Worm (Caenorhabditis elegans) whole organism, L4 larva: ENCODE data around the gene B0464.9.

Experiments used
- F10B5.3 ChIP-seq: sonication (generic microtip); optimal IDR thresholded peaks from 2 replicates; lab custom pipeline; 2016; ENCODE audit warnings: mild to moderate bottlenecking, missing genetic modification characterization, missing compliant biosample characterization
- F26F4.8 ChIP-seq: fragments of 200-800 bp; sonication (Bioruptor generic); conservative IDR thresholded peaks from 2 replicates; pipeline ENCODE4 v1.3.6; 2022; ENCODE audit warnings: missing genetic modification characterization, missing compliant biosample characterization
- F44E2.7 ChIP-seq: fragments of 200-800 bp; sonication (Bioruptor generic); IDR thresholded peaks from 2 replicates; pipeline ENCODE4 v2.1.2; 2022; ENCODE audit warnings: missing genetic modification characterization, missing compliant biosample characterization
- Y105C5A.15 ChIP-seq: fragments of 200-800 bp; sonication (Bioruptor generic); IDR thresholded peaks from 2 replicates; pipeline ENCODE4 v1.3.6; 2022; ENCODE audit warnings: missing genetic modification characterization, missing compliant biosample characterization
- Y5F2A.4 ChIP-seq: fragments of 200-800 bp; sonication (Bioruptor generic); optimal IDR thresholded peaks from 2 replicates; lab custom pipeline; 2018; ENCODE audit warnings: mild to moderate bottlenecking, missing genetic modification characterization, missing compliant biosample characterization
- ZK546.5 ChIP-seq, 2 experiments: sonication (generic microtip); optimal IDR thresholded peaks; 2 replicates each; lab custom pipeline; 2017; ENCODE audit warnings: missing biosample characterization in 2 of 2, missing genetic modification characterization in 2 of 2
- aha-1 ChIP-seq: fragments of 150-350 bp; peaks from one replicate; lab custom pipeline; 2014; ENCODE audit warnings: missing biosample characterization, missing genetic modification characterization
- ama-1 ChIP-seq: fragments of 150-350 bp; optimal IDR thresholded peaks from 2 replicates; lab custom pipeline; 2014; ENCODE audit warnings: inconsistent platforms, mixed read lengths
- arid-1 ChIP-seq: fragments of 200-800 bp; sonication (Bioruptor generic); conservative IDR thresholded peaks from 2 replicates; pipeline ENCODE4 v1.3.6; 2022; ENCODE audit warnings: missing genetic modification reagents, missing genetic modification characterization, missing compliant biosample characterization
- ceh-28 ChIP-seq: fragments of 150-350 bp; optimal IDR thresholded peaks from 2 replicates; lab custom pipeline; 2014; ENCODE audit warnings: missing biosample characterization, missing genetic modification reagents, missing genetic modification characterization
- ceh-32 ChIP-seq: sonication (generic microtip); optimal IDR thresholded peaks from 2 replicates; lab custom pipeline; 2016; ENCODE audit warnings: mild to moderate bottlenecking, missing genetic modification characterization, missing compliant biosample characterization; ENCODE audit not compliant: poor library complexity
- ceh-44 ChIP-seq: fragments of 200-800 bp; sonication (Bioruptor generic); IDR thresholded peaks from 2 replicates; pipeline ENCODE4 v1.3.6; 2022; ENCODE audit warnings: missing genetic modification reagents, missing genetic modification characterization, missing compliant biosample characterization
- ces-1 ChIP-seq: fragments of 150-350 bp; sonication (generic microtip); optimal IDR thresholded peaks from 4 replicates; lab custom pipeline; 2014; ENCODE audit warnings: missing biosample characterization, missing genetic modification reagents, missing genetic modification characterization
- ctbp-1 ChIP-seq: fragments of 200-800 bp; sonication (Bioruptor generic); IDR thresholded peaks from 2 replicates; pipeline ENCODE4 v1.3.6; 2022; ENCODE audit warnings: missing genetic modification reagents, missing genetic modification characterization, missing compliant biosample characterization
- daf-12 ChIP-seq: fragments of 150-350 bp; optimal IDR thresholded peaks from 2 replicates; lab custom pipeline; 2014; ENCODE audit warnings: missing biosample characterization, missing genetic modification reagents, missing genetic modification characterization
- daf-16 ChIP-seq, 3 experiments: sonication (generic microtip); optimal IDR thresholded peaks; 2 replicates each; lab custom pipeline; 2016 to 2017; ENCODE audit warnings: missing genetic modification characterization in 3 of 3, missing genetic modification reagents in 3 of 3, mild to moderate bottlenecking in 2 of 3, missing compliant biosample characterization in 2 of 3, missing biosample characterization in 1 of 3, moderate library complexity in 1 of 3
- dmd-6 ChIP-seq: fragments of 200-800 bp; sonication (Bioruptor generic); IDR thresholded peaks from 2 replicates; pipeline ENCODE4 v1.3.6; 2022; ENCODE audit warnings: missing genetic modification reagents, missing genetic modification characterization, missing compliant biosample characterization
- dmd-8 ChIP-seq: fragments of 200-800 bp; sonication (Bioruptor generic); IDR thresholded peaks from 2 replicates; pipeline ENCODE4 v1.3.6; 2022; ENCODE audit warnings: missing genetic modification characterization, missing compliant biosample characterization
- dpl-1 ChIP-seq: fragments of 150-350 bp; optimal IDR thresholded peaks from 2 replicates; lab custom pipeline; 2014; ENCODE audit warnings: missing biosample characterization, missing genetic modification reagents, missing genetic modification characterization
- duxl-1 ChIP-seq: sonication (generic microtip); optimal IDR thresholded peaks from 2 replicates; lab custom pipeline; 2016; ENCODE audit warnings: mild to moderate bottlenecking, missing genetic modification characterization, moderate library complexity, missing compliant biosample characterization; ENCODE audit not compliant: poor library complexity
- dve-1 ChIP-seq: sonication (generic microtip); optimal IDR thresholded peaks from 2 replicates; lab custom pipeline; 2017; ENCODE audit warnings: antibody characterized with exemption, mild to moderate bottlenecking, missing genetic modification characterization, missing compliant biosample characterization; ENCODE audit not compliant: insufficient read depth
- fkh-10 ChIP-seq: fragments of 150-350 bp; optimal IDR thresholded peaks from 2 replicates; lab custom pipeline; 2014; ENCODE audit warnings: missing biosample characterization, missing genetic modification reagents, missing genetic modification characterization
- fos-1 ChIP-seq: fragments of 150-350 bp; optimal IDR thresholded peaks from 2 replicates; lab custom pipeline; 2014; ENCODE audit warnings: missing biosample characterization, missing genetic modification characterization
- hlh-11 ChIP-seq: fragments of 200-800 bp; sonication (Bioruptor generic); optimal IDR thresholded peaks from 2 replicates; lab custom pipeline; 2018; ENCODE audit warnings: mild to moderate bottlenecking, missing genetic modification characterization, missing compliant biosample characterization
- hlh-30 ChIP-seq: sonication (generic microtip); optimal IDR thresholded peaks from 2 replicates; lab custom pipeline; 2017; ENCODE audit warnings: antibody characterized with exemption, mild to moderate bottlenecking, missing genetic modification characterization, missing compliant biosample characterization; ENCODE audit not compliant: insufficient read depth
- hmg-1.1 ChIP-seq: fragments of 200-800 bp; sonication (Bioruptor generic); IDR thresholded peaks from 2 replicates; pipeline ENCODE4 v1.3.6; 2022; ENCODE audit warnings: missing genetic modification reagents, missing genetic modification characterization, missing compliant biosample characterization
- jun-1 ChIP-seq: fragments of 150-350 bp; optimal IDR thresholded peaks from 2 replicates; lab custom pipeline; 2014; ENCODE audit warnings: missing biosample characterization, missing genetic modification reagents, missing genetic modification characterization
- lin-1 ChIP-seq: fragments of 200-800 bp; sonication (Bioruptor generic); IDR thresholded peaks from 2 replicates; pipeline ENCODE4 v1.3.6; 2022; ENCODE audit warnings: missing genetic modification reagents, missing genetic modification characterization, missing compliant biosample characterization
- lin-38 ChIP-seq: fragments of 200-800 bp; sonication (Bioruptor generic); IDR thresholded peaks from 2 replicates; pipeline ENCODE4 v1.3.6; 2022; ENCODE audit warnings: missing genetic modification reagents, missing genetic modification characterization, missing compliant biosample characterization
- lin-39 ChIP-seq: fragments of 150-350 bp; optimal IDR thresholded peaks from 2 replicates; lab custom pipeline; 2014; ENCODE audit warnings: missing biosample characterization, missing genetic modification reagents, missing genetic modification characterization
- lsy-2 ChIP-seq, 2 experiments: fragments of 150-350 bp in 1 of 2; sonication (generic microtip) in 1 of 2; optimal IDR thresholded peaks; 2 replicates each; lab custom pipeline; 2014 to 2017; ENCODE audit warnings: missing biosample characterization in 2 of 2, missing genetic modification characterization in 2 of 2
- mdt-29 ChIP-seq: fragments of 200-800 bp; sonication (Bioruptor generic); IDR thresholded peaks from 2 replicates; pipeline ENCODE4 v1.3.6; 2022; ENCODE audit warnings: missing genetic modification reagents, missing genetic modification characterization, missing compliant biosample characterization
- mep-1 ChIP-seq: fragments of 150-350 bp; sonication (generic microtip); optimal IDR thresholded peaks from 3 replicates; lab custom pipeline; 2014; ENCODE audit warnings: missing biosample characterization, missing genetic modification characterization
- mes-2 ChIP-seq: sonication (generic microtip); optimal IDR thresholded peaks from 2 replicates; lab custom pipeline; 2016; ENCODE audit warnings: missing genotype, mild to moderate bottlenecking, missing genetic modification characterization, missing compliant biosample characterization; ENCODE audit not compliant: poor library complexity, severe bottlenecking
- nhr-10 ChIP-seq: fragments of 150-350 bp; optimal IDR thresholded peaks from 2 replicates; lab custom pipeline; 2014; ENCODE audit warnings: missing biosample characterization, missing genetic modification characterization
- nhr-102 ChIP-seq: sonication (generic microtip); optimal IDR thresholded peaks from 2 replicates; lab custom pipeline; 2016; ENCODE audit warnings: mild to moderate bottlenecking, missing genetic modification characterization, moderate library complexity, missing compliant biosample characterization
- nhr-11 ChIP-seq: fragments of 150-350 bp; optimal IDR thresholded peaks from 2 replicates; lab custom pipeline; 2014; ENCODE audit warnings: missing biosample characterization, missing genetic modification characterization
- nhr-28 ChIP-seq: fragments of 150-350 bp; optimal IDR thresholded peaks from 2 replicates; lab custom pipeline; 2014; ENCODE audit warnings: missing biosample characterization, missing genetic modification characterization
- nhr-41 ChIP-seq: fragments of 200-800 bp; sonication (Bioruptor generic); IDR thresholded peaks from 2 replicates; pipeline ENCODE4 v1.3.6; 2022; ENCODE audit warnings: missing genetic modification reagents, missing genetic modification characterization, missing compliant biosample characterization
- nhr-48 ChIP-seq: sonication (generic microtip); optimal IDR thresholded peaks from 2 replicates; lab custom pipeline; 2016; ENCODE audit warnings: mild to moderate bottlenecking, missing genetic modification characterization, missing compliant biosample characterization
- nhr-6 ChIP-seq: fragments of 150-350 bp; optimal IDR thresholded peaks from 2 replicates; lab custom pipeline; 2014; ENCODE audit warnings: missing biosample characterization, missing genetic modification characterization
- skn-1 ChIP-seq: fragments of 150-350 bp; optimal IDR thresholded peaks from 2 replicates; lab custom pipeline; 2014; ENCODE audit warnings: missing biosample characterization, missing genetic modification characterization
- snpc-4 ChIP-seq: fragments of 150-350 bp; optimal IDR thresholded peaks from 2 replicates; lab custom pipeline; 2014; ENCODE audit warnings: missing biosample characterization, missing genetic modification characterization
- tag-97 ChIP-seq: fragments of 200-800 bp; sonication (Bioruptor generic); IDR thresholded peaks from 2 replicates; pipeline ENCODE4 v1.3.6; 2022; ENCODE audit warnings: missing genetic modification characterization, missing compliant biosample characterization
- tra-1 ChIP-seq: fragments of 200-800 bp; sonication (Bioruptor generic); IDR thresholded peaks from 2 replicates; pipeline ENCODE4 v1.3.6; 2022; ENCODE audit warnings: missing genetic modification reagents, missing genetic modification characterization, missing compliant biosample characterization
- unc-130 ChIP-seq: sonication (generic microtip); optimal IDR thresholded peaks from 2 replicates; lab custom pipeline; 2016; ENCODE audit warnings: missing genetic modification reagents, missing genetic modification characterization, missing compliant biosample characterization
- unc-39 ChIP-seq: sonication (generic microtip); optimal IDR thresholded peaks from 2 replicates; lab custom pipeline; 2017; ENCODE audit warnings: missing biosample characterization, missing genetic modification characterization
- unc-62 ChIP-seq, 3 experiments: fragments of 150-350 bp in 1 of 3; sonication (generic microtip); optimal IDR thresholded peaks in 2 of 3; peaks in 1 of 3; 1 replicate in 1 of 3; 2 replicates in 2 of 3; lab custom pipeline; 2014 to 2017; ENCODE audit warnings: missing biosample characterization in 3 of 3, missing genetic modification characterization in 3 of 3, missing genetic modification reagents in 3 of 3, missing genotype in 1 of 3
- vab-7 ChIP-seq: fragments of 200-800 bp; sonication (Bioruptor generic); IDR thresholded peaks from 2 replicates; pipeline ENCODE4 v1.3.6; 2022; ENCODE audit warnings: missing genetic modification reagents, missing genetic modification characterization, missing compliant biosample characterization
- zfp-3 ChIP-seq: fragments of 200-800 bp; sonication (Bioruptor generic); conservative IDR thresholded peaks from 2 replicates; pipeline ENCODE4 v1.3.6; 2022; ENCODE audit warnings: missing genetic modification reagents, missing genetic modification characterization, missing compliant biosample characterization
- ztf-7 ChIP-seq: fragments of 150-350 bp; optimal IDR thresholded peaks from 2 replicates; lab custom pipeline; 2014; ENCODE audit warnings: missing biosample characterization, missing genetic modification characterization

The B0464.9 gene

ce11 chrIII:9465424-9465823 lies at the start of gene B0464.9:
Gene B0464.9 (plus strand): TSS chrIII:9465767.
- TF ChIP-seq dve-1 (tag; lab: Kevin White, UChicago), result peak; percentile 51
- no peak for TF ChIP-seq jun-1 (tag; lab: Kevin White, UChicago)
- TF ChIP-seq snpc-4 (tag; lab: Kevin White, UChicago), result no peak
- no peak for TF ChIP-seq F44E2.7 (GFP tag; lab: Robert Waterston, UW)
- TF ChIP-seq hmg-1.1 (GFP tag; lab: Robert Waterston, UW), result no peak
- no peak for TF ChIP-seq nhr-41
- no peak for TF ChIP-seq dmd-8
- peak; percentile 77 for TF ChIP-seq lin-38 (GFP tag; lab: Robert Waterston, UW)
- TF ChIP-seq nhr-28 (tag; lab: Kevin White, UChicago), result peak; percentile 14
- no peak for TF ChIP-seq ama-1 (lab: Kevin White, UChicago)
- TF ChIP-seq daf-12 (tag; lab: Kevin White, UChicago), result no peak
- TF ChIP-seq fkh-10, result no peak
- no peak for TF ChIP-seq ceh-44
- TF ChIP-seq F10B5.3 (tag; lab: Kevin White, UChicago), result no peak
- no peak for TF ChIP-seq ceh-32 (tag; lab: Kevin White, UChicago)
- TF ChIP-seq nhr-10, result no peak
- TF ChIP-seq ces-1 (GFP tag; lab: Kevin White, UChicago), result no peak
- peak; percentile 16 for TF ChIP-seq hlh-11 (tag; lab: Kevin White, UChicago)
- TF ChIP-seq daf-16 (GFP tag; optimal IDR thresholded peaks at IDR 0.05; lab: Kevin White, UChicago), result no peak
- peak; percentile 14 for TF ChIP-seq daf-16 (tag; optimal IDR thresholded peaks at IDR 0.05; lab: Kevin White, UChicago)
- peak; percentile 36 for TF ChIP-seq mep-1 (tag; lab: Kevin White, UChicago)
- TF ChIP-seq mdt-29, result no peak
- no peak for TF ChIP-seq tra-1 (GFP tag; lab: Robert Waterston, UW)
- TF ChIP-seq nhr-11 (tag; lab: Kevin White, UChicago), result no peak
- no peak for TF ChIP-seq nhr-6 (tag; lab: Kevin White, UChicago)
- peak in 1 of 2 experiments; percentile 80 for TF ChIP-seq lsy-2 (tag; optimal IDR thresholded peaks at IDR 0.05; lab: Kevin White, UChicago)
- TF ChIP-seq vab-7, result no peak
- TF ChIP-seq arid-1, result no peak
- peak; percentile 78 for TF ChIP-seq dpl-1 (GFP tag; lab: Kevin White, UChicago)
- TF ChIP-seq ztf-7 (tag; lab: Kevin White, UChicago), result no peak
- TF ChIP-seq Y5F2A.4 (GFP tag; lab: Kevin White, UChicago), result no peak
- TF ChIP-seq lin-1, result no peak
- TF ChIP-seq aha-1, result no peak
- TF ChIP-seq nhr-48 (tag; lab: Kevin White, UChicago), result no peak
- TF ChIP-seq ctbp-1, result no peak
- peak; percentile 85 for TF ChIP-seq unc-130 (GFP tag; lab: Kevin White, UChicago)
- no peak for TF ChIP-seq skn-1 (tag; lab: Kevin White, UChicago)
- no peak for TF ChIP-seq unc-39 (tag; lab: Kevin White, UChicago)
- TF ChIP-seq nhr-102 (tag; lab: Kevin White, UChicago), result peak; percentile 30
- TF ChIP-seq duxl-1 (tag; lab: Kevin White, UChicago), result peak; percentile 68
- no peak for TF ChIP-seq unc-62 (GFP tag; optimal IDR thresholded peaks at IDR 0.05 in 1 of 2; lab: Kevin White, UChicago)
- TF ChIP-seq unc-62 (tag; optimal IDR thresholded peaks at IDR 0.05; lab: Kevin White, UChicago), result no peak
- TF ChIP-seq fos-1, result no peak
- no peak for TF ChIP-seq Y105C5A.15 (GFP tag; lab: Robert Waterston, UW)
- TF ChIP-seq hlh-30, result no peak
- TF ChIP-seq dmd-6 (GFP tag; lab: Robert Waterston, UW), result peak; percentile 40
- no peak for TF ChIP-seq ZK546.5 (tag; optimal IDR thresholded peaks at IDR 0.05; lab: Kevin White, UChicago)
- TF ChIP-seq zfp-3 (GFP tag; lab: Robert Waterston, UW), result no peak
- TF ChIP-seq F26F4.8 (GFP tag; lab: Robert Waterston, UW), result no peak
- peak; percentile 96 for TF ChIP-seq mes-2
- TF ChIP-seq lin-39 (tag; lab: Kevin White, UChicago), result no peak
- no peak for TF ChIP-seq tag-97 (GFP tag; lab: Robert Waterston, UW)
- TF ChIP-seq ceh-28, result no peak
